Worm (Caenorhabditis elegans): ENCODE measurements around the gene W09D6.1.

DNA sequence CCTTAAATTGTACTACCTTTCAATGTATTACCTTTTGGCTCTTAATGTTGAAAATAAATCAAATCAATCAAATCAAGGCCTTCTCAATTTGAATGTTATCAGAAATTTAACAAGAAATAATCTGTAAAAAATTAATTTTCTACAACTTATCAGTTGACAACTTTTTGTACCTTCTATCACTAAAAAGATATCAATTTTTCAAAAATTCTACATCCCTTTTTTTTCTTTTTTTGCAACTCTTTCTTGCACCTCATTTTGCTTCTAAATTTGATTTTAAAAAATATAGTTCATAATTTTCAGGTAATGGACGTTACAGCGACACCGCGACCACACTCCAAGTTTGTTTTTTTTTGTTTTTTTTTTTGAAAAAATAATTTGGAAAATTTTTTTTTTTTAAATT lies 19.5 kb downstream of the W09D6.1 start, which contains the start of gene W09D6.5:
- TF ChIP-seq snpc-3.4 (tag; optimal IDR thresholded peaks at IDR 0.05) (no peak), lsy-27 (tag; optimal IDR thresholded peaks at IDR 0.05; ENCODE audit: borderline replicate concordance, insufficient read depth) (no peak), akir-1 (GFP tag; optimal IDR thresholded peaks at IDR 0.05) (no peak), F57C9.4 (tag; optimal IDR thresholded peaks at IDR 0.05) (no peak)
